Worm (Caenorhabditis elegans) whole organism, L3 larva: ENCODE data around the gene H23N18.6.

Experiments
- aly-2 ChIP-seq: fragments of 150-350 bp; optimal IDR thresholded peaks from 2 replicates; lab custom pipeline; 2014; ENCODE audit warnings: missing biosample characterization, missing genetic modification characterization
- ceh-16 ChIP-seq: sonication (generic microtip); optimal IDR thresholded peaks from 2 replicates; lab custom pipeline; 2017; ENCODE audit warnings: missing biosample characterization, missing genetic modification characterization
- ceh-28 ChIP-seq: fragments of 150-350 bp; optimal IDR thresholded peaks from 2 replicates; lab custom pipeline; 2014; ENCODE audit warnings: missing biosample characterization, missing genetic modification reagents, missing genetic modification characterization
- ceh-82 ChIP-seq: fragments of 150-350 bp; optimal IDR thresholded peaks from 2 replicates; lab custom pipeline; 2014; ENCODE audit warnings: missing biosample characterization, missing genetic modification characterization
- ceh-9 ChIP-seq: sonication (generic microtip); optimal IDR thresholded peaks from 2 replicates; lab custom pipeline; 2018; ENCODE audit warnings: missing biosample characterization, missing genetic modification characterization
- daf-12 ChIP-seq: fragments of 150-350 bp; optimal IDR thresholded peaks from 2 replicates; lab custom pipeline; 2014; ENCODE audit warnings: missing biosample characterization, missing genetic modification reagents, missing genetic modification characterization
- egl-27 ChIP-seq: sonication (generic microtip); optimal IDR thresholded peaks from 4 replicates; lab custom pipeline; 2017; ENCODE audit warnings: missing biosample characterization, missing genetic modification reagents, missing genetic modification characterization
- egl-5 ChIP-seq: fragments of 150-350 bp; optimal IDR thresholded peaks from 2 replicates; lab custom pipeline; 2017; ENCODE audit warnings: missing biosample characterization, missing genetic modification reagents, missing genetic modification characterization, inconsistent platforms
- elt-1 ChIP-seq: fragments of 150-350 bp; optimal IDR thresholded peaks from 2 replicates; lab custom pipeline; 2014; ENCODE audit warnings: missing biosample characterization, missing genetic modification characterization
- elt-2 ChIP-seq: sonication (generic microtip); optimal IDR thresholded peaks from 2 replicates; lab custom pipeline; 2016; ENCODE audit warnings: missing genetic modification reagents, mild to moderate bottlenecking, missing genetic modification characterization, missing compliant biosample characterization
- elt-3 ChIP-seq, 3 experiments: fragments of 150-350 bp in 1 of 3; sonication (generic microtip) in 2 of 3; optimal IDR thresholded peaks; 2 replicates in 2 of 3; 4 replicates in 1 of 3; lab custom pipeline; 2014 to 2017; ENCODE audit warnings: missing biosample characterization in 3 of 3, missing genetic modification characterization in 3 of 3
- fkh-10 ChIP-seq: sonication (generic microtip); optimal IDR thresholded peaks from 2 replicates; lab custom pipeline; 2017; ENCODE audit warnings: missing biosample characterization, missing genetic modification reagents, missing genetic modification characterization
- fos-1 ChIP-seq: fragments of 150-350 bp; optimal IDR thresholded peaks from 2 replicates; lab custom pipeline; 2014; ENCODE audit warnings: missing biosample characterization, missing genetic modification characterization
- hmg-11 ChIP-seq: sonication (generic microtip); optimal IDR thresholded peaks from 2 replicates; lab custom pipeline; 2016; ENCODE audit warnings: missing genetic modification characterization, missing compliant biosample characterization
- jun-1 ChIP-seq: fragments of 150-350 bp; optimal IDR thresholded peaks from 2 replicates; lab custom pipeline; 2014; ENCODE audit warnings: missing biosample characterization, missing genetic modification reagents, missing genetic modification characterization
- lin-39 ChIP-seq: fragments of 150-350 bp; optimal IDR thresholded peaks from 2 replicates; lab custom pipeline; 2018; ENCODE audit warnings: missing biosample characterization, missing genetic modification reagents, missing genetic modification characterization
- lsy-12 ChIP-seq: sonication (generic microtip); optimal IDR thresholded peaks from 2 replicates; lab custom pipeline; 2016; ENCODE audit warnings: mild to moderate bottlenecking, missing genetic modification characterization, missing compliant biosample characterization
- mdl-1 ChIP-seq: fragments of 150-350 bp; optimal IDR thresholded peaks from 2 replicates; lab custom pipeline; 2014; ENCODE audit warnings: missing biosample characterization, missing genetic modification characterization
- nfya-1 ChIP-seq: sonication (generic microtip); optimal IDR thresholded peaks from 2 replicates; lab custom pipeline; 2017; ENCODE audit warnings: missing genetic modification characterization, mild to moderate bottlenecking, missing compliant biosample characterization, antibody characterized with exemption, moderate library complexity; ENCODE audit not compliant: insufficient read depth
- nhr-11 ChIP-seq: fragments of 150-350 bp; optimal IDR thresholded peaks from 2 replicates; lab custom pipeline; 2014; ENCODE audit warnings: missing biosample characterization, missing genetic modification characterization
- nhr-12 ChIP-seq: fragments of 150-350 bp; optimal IDR thresholded peaks from 2 replicates; lab custom pipeline; 2014; ENCODE audit warnings: missing biosample characterization, missing genetic modification characterization
- nhr-23 ChIP-seq: fragments of 150-350 bp; optimal IDR thresholded peaks from 2 replicates; lab custom pipeline; 2014; ENCODE audit warnings: missing biosample characterization, missing genetic modification reagents, missing genetic modification characterization
- nhr-237 ChIP-seq: fragments of 150-350 bp; optimal IDR thresholded peaks from 2 replicates; lab custom pipeline; 2014; ENCODE audit warnings: missing biosample characterization, missing genetic modification characterization
- nhr-25 ChIP-seq: sonication (generic microtip); optimal IDR thresholded peaks from 2 replicates; lab custom pipeline; 2017; ENCODE audit warnings: missing biosample characterization, missing genetic modification characterization
- nhr-43 ChIP-seq: sonication (generic microtip); optimal IDR thresholded peaks from 2 replicates; lab custom pipeline; 2016; ENCODE audit warnings: mild to moderate bottlenecking, missing genetic modification characterization, missing compliant biosample characterization; ENCODE audit not compliant: poor library complexity, severe bottlenecking
- nhr-76 ChIP-seq: fragments of 150-350 bp; sonication (generic microtip); optimal IDR thresholded peaks from 5 replicates; lab custom pipeline; 2014; ENCODE audit warnings: missing biosample characterization, missing genetic modification characterization
- sea-2 ChIP-seq: fragments of 150-350 bp; sonication (generic microtip); optimal IDR thresholded peaks from 4 replicates; lab custom pipeline; 2014; ENCODE audit warnings: missing biosample characterization, missing genetic modification reagents, missing genetic modification characterization
- skn-1 ChIP-seq: fragments of 150-350 bp; optimal IDR thresholded peaks from 2 replicates; lab custom pipeline; 2014; ENCODE audit warnings: missing biosample characterization, missing genetic modification characterization
- snpc-4 ChIP-seq: fragments of 150-350 bp; optimal IDR thresholded peaks from 2 replicates; lab custom pipeline; 2014; ENCODE audit warnings: missing biosample characterization, missing genetic modification characterization
- tbx-2 ChIP-seq: sonication (generic microtip); optimal IDR thresholded peaks from 2 replicates; lab custom pipeline; 2016; ENCODE audit warnings: mild to moderate bottlenecking, missing genetic modification characterization, missing compliant biosample characterization
- unc-39 ChIP-seq: sonication (generic microtip); optimal IDR thresholded peaks from 4 replicates; lab custom pipeline; 2017; ENCODE audit warnings: missing biosample characterization, missing genetic modification characterization
- unc-62 ChIP-seq: fragments of 150-350 bp; sonication (generic microtip); optimal IDR thresholded peaks from 4 replicates; lab custom pipeline; 2014; ENCODE audit warnings: missing biosample characterization, missing genetic modification reagents, missing genetic modification characterization
- zag-1 ChIP-seq: fragments of 150-350 bp; optimal IDR thresholded peaks from 2 replicates; lab custom pipeline; 2014; ENCODE audit warnings: missing biosample characterization, missing genetic modification characterization
- ztf-11 ChIP-seq: fragments of 150-350 bp; optimal IDR thresholded peaks from 2 replicates; lab custom pipeline; 2014; ENCODE audit warnings: missing biosample characterization, missing genetic modification characterization
- ztf-4 ChIP-seq: fragments of 150-350 bp; optimal IDR thresholded peaks from 2 replicates; lab custom pipeline; 2014; ENCODE audit warnings: missing biosample characterization, missing genetic modification characterization

Gene H23N18.6

ce11 chrV:4913853-4914252 is 1.0 kb downstream of the H23N18.6 start:
- TF ChIP-seq daf-12 (tag; lab: Kevin White, UChicago) (no peak), zag-1 (tag; lab: Kevin White, UChicago) (no peak), ztf-11 (no peak), elt-2 (tag; lab: Kevin White, UChicago) (no peak), unc-39 (no peak), aly-2 (tag; lab: Kevin White, UChicago) (no peak), elt-1 (tag; lab: Kevin White, UChicago) (no peak), egl-27 (no peak)
- TF ChIP-seq, all 47 proteins: peak for 0

DNA sequence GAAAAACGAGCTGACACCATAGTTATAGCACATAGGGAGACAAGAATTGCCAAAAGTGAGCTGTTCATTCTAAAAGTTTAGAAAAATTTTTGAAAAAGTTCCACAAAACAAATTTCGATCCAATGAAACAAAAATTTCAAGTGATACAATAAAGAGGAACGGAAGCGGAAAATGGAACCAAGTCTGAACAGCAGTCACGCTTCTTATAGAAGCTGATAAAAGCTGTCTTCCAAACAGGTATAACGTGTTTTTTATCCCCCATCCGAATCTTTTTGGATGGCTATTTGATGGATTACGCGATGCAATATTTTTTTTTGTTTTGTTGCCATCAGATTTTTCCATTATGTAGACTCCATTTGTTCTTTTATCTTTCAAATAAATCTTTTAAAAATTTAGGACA is 2.6 kb downstream of the H23N18.6 start, which contains the start of gene H23N18.5:
H23N18.5 (minus strand) TSS at position 69 of the 400 bp plus-strand sequence.
- no peak for TF ChIP-seq mdl-1 (tag; lab: Kevin White, UChicago)
- peak; percentile 30 for TF ChIP-seq nhr-23 (tag; lab: Kevin White, UChicago)
- TF ChIP-seq nhr-43 (tag; lab: Kevin White, UChicago), result peak; percentile 77
- no peak for TF ChIP-seq lin-39 (tag; lab: Kevin White, UChicago)
- no peak for TF ChIP-seq fos-1 (tag; lab: Kevin White, UChicago)
- TF ChIP-seq ceh-9, result no peak
- peak; percentile 62 for TF ChIP-seq elt-1 (tag; lab: Kevin White, UChicago)

- TF ChIP-seq nhr-23 (tag; lab: Kevin White, UChicago), result peak; percentile 54
- peak; percentile 49 for TF ChIP-seq nhr-43 (tag; lab: Kevin White, UChicago)
- TF ChIP-seq lsy-12 (tag; lab: Kevin White, UChicago), result no peak
- TF ChIP-seq elt-3 (tag; optimal IDR thresholded peaks at IDR 0.05; lab: Kevin White, UChicago), result peak in 1 of 3 experiments; percentile 43
- TF ChIP-seq snpc-4 (tag; lab: Kevin White, UChicago), result no peak
- no peak for TF ChIP-seq nhr-237 (tag; lab: Kevin White, UChicago)
- peak; percentile 58 for TF ChIP-seq nhr-25 (tag; lab: Kevin White, UChicago)
- TF ChIP-seq ztf-4 (tag; lab: Kevin White, UChicago), result no peak
- TF ChIP-seq elt-1 (tag; lab: Kevin White, UChicago), result peak; percentile 9
Observed at ce11 chrV:4908591-4908990, 6.3 kb downstream of the H23N18.6 start, which contains the start of gene ugt-13. Gene ugt-13 (plus strand): TSS chrV:4908884.

DNA sequence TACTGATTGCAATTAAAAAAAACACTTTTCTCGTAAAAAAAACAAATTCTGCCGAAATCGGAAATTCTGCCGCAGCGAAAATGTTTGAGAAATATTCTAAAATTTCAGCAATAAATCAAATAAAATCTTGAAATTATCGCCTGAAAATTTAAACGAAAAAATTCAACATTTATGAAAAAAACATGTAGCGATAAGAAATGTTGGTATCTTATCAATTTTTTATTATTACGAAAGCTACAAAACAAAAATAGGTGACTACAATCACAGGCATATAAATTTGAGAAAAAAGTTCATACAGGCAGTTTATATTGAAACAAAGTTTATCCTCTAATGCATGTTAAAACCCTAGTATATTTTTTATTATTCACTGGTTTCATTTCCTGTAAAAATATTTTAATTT is 8.9 kb downstream of the H23N18.6 start, which contains the start of gene ugt-14:
ugt-14 (plus strand) TSS at position 301 of the 400 bp plus-strand sequence.
- TF ChIP-seq nhr-76 (tag; lab: Kevin White, UChicago), result no peak
- no peak for TF ChIP-seq sea-2 (GFP tag; lab: Kevin White, UChicago)
- TF ChIP-seq hmg-11, result no peak
- no peak for TF ChIP-seq unc-62 (GFP tag; lab: Kevin White, UChicago)
- TF ChIP-seq, all 47 proteins: peak for 0

ce11 chrV:4903696-4904095 is 11.2 kb downstream of the H23N18.6 start, which contains the start of gene ugt-8:
Gene ugt-8 (plus strand): TSS chrV:4903930.
- no peak for TF ChIP-seq snpc-4 (tag; lab: Kevin White, UChicago)
- TF ChIP-seq egl-5, result no peak
- no peak for TF ChIP-seq nhr-76 (tag; lab: Kevin White, UChicago)
- no peak for TF ChIP-seq fkh-10 (GFP tag; lab: Kevin White, UChicago)
- TF ChIP-seq elt-2 (tag; lab: Kevin White, UChicago), result no peak
- TF ChIP-seq skn-1, result no peak
- no peak for TF ChIP-seq nhr-12 (tag; lab: Kevin White, UChicago)
- no peak for TF ChIP-seq sea-2 (GFP tag; lab: Kevin White, UChicago)
- TF ChIP-seq nhr-25 (tag; lab: Kevin White, UChicago), result no peak
- TF ChIP-seq unc-39, result no peak
- TF ChIP-seq ceh-82 (tag; lab: Kevin White, UChicago), result no peak
- no peak for TF ChIP-seq nhr-23 (tag; lab: Kevin White, UChicago)
- TF ChIP-seq hmg-11, result no peak
- no peak for TF ChIP-seq nfya-1 (tag; lab: Kevin White, UChicago)

DNA sequence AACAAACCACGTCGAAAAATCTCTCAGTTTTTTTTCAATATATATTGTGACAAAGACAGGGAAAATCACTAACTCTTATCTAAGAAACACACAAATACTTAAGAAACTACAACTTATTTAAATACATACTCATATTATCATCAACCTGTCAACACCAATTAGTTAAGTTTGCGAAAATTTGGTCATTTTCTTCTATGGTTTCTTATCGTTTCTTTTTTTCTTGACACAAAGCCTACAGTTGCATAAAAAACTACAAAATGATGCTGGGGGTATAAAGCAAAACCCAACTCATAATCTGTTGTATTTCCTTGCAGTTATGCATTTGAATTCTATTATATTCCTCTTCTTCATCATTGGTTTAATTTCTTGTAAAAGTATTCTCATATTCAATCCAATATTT is 13.8 kb downstream of the H23N18.6 start, which contains the start of gene ugt-67:
ugt-67 (plus strand) TSS at position 301 of the 400 bp plus-strand sequence.
- TF ChIP-seq mdl-1 (tag; lab: Kevin White, UChicago) (no peak), nhr-11 (tag; lab: Kevin White, UChicago) (no peak), tbx-2 (no peak), jun-1 (tag; lab: Kevin White, UChicago) (no peak), ceh-28 (no peak), ceh-16 (tag; lab: Kevin White, UChicago) (no peak), unc-39 (no peak), fos-1 (tag; lab: Kevin White, UChicago) (no peak), ztf-4 (tag; lab: Kevin White, UChicago) (no peak), nhr-12 (tag; lab: Kevin White, UChicago) (no peak), nfya-1 (tag; lab: Kevin White, UChicago) (no peak)
